Worm (Caenorhabditis elegans): ENCODE results near the gene T24D8.6.

DNA sequence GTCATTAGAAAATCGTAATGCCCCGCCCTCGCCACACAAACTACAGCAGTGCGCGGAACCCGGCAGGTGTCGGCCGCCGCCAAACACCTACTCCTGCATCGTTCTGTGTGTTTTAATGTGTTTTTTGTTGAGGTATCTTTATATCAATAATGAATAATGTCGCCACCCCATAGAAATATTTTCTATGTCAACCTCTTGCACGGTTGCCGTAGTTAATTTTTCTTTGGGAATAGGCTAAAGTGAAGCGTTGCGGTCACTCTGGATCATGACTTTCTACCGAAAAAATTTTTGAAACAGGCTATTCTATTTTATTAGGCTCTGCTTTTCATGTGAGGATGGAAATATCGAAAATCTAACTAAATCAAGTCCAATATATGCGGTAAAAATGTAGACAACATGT, 36.9 kb downstream of the T24D8.6 start:
- TF ChIP-seq flt-1 (GFP tag; IDR thresholded peaks at IDR 0.05) (no peak), tab-1 (GFP tag; IDR thresholded peaks at IDR 0.05) (no peak), T22C8.4 (GFP tag; IDR thresholded peaks at IDR 0.05) (no peak)
